Fruit fly (Drosophila melanogaster) whole organism, embryonic: ENCODE measurements around the gene alphaTub84D.

ENCODE experiments used
- Atf3 ChIP-seq: fragments of 200-800 bp; sonication (Bioruptor generic); optimal IDR thresholded peaks from 3 replicates; lab custom pipeline; 2016; ENCODE audit warnings: missing biosample characterization, missing genetic modification characterization
- Atf6 ChIP-seq: fragments of 200-800 bp; sonication (Bioruptor generic); IDR thresholded peaks from 2 replicates; pipeline ENCODE4 v1.3.6; 2022; ENCODE audit warnings: missing biosample characterization, missing genetic modification characterization
- B-H2 ChIP-seq: fragments of 200-800 bp; sonication (Bioruptor generic); optimal IDR thresholded peaks from 2 replicates; lab custom pipeline; 2018; ENCODE audit warnings: missing biosample characterization, mild to moderate bottlenecking, missing genetic modification characterization
- Bgb ChIP-seq: fragments of 200-800 bp; sonication (Bioruptor generic); IDR thresholded peaks from 2 replicates; pipeline ENCODE4 v1.3.6; 2022; ENCODE audit warnings: missing biosample characterization, missing genetic modification characterization; ENCODE audit not compliant: partially characterized antibody
- CG10431 ChIP-seq: fragments of 200-800 bp; sonication (Bioruptor generic); optimal IDR thresholded peaks from 3 replicates; lab custom pipeline; 2018; ENCODE audit warnings: missing biosample characterization, mild to moderate bottlenecking, missing genetic modification characterization
- CG11247 ChIP-seq: fragments of 200-800 bp; sonication (Bioruptor generic); IDR thresholded peaks from 2 replicates; pipeline ENCODE4 v1.3.6; 2022; ENCODE audit warnings: missing biosample characterization, missing genetic modification characterization
- CG11696 ChIP-seq: fragments of 200-800 bp; sonication (Bioruptor generic); IDR thresholded peaks from 2 replicates; pipeline ENCODE4 v1.3.6; 2022; ENCODE audit warnings: missing biosample characterization, missing genetic modification characterization
- CG12155 ChIP-seq: fragments of 200-800 bp; sonication (Bioruptor generic); optimal IDR thresholded peaks from 3 replicates; lab custom pipeline; 2016; ENCODE audit warnings: missing biosample characterization, missing genetic modification characterization
- CG12236 ChIP-seq: fragments of 200-800 bp; sonication (Bioruptor generic); optimal IDR thresholded peaks from 2 replicates; lab custom pipeline; 2016; ENCODE audit warnings: missing biosample characterization, missing genetic modification characterization
- CG14710 ChIP-seq: fragments of 200-800 bp; sonication (Bioruptor generic); optimal IDR thresholded peaks from 3 replicates; lab custom pipeline; 2019; ENCODE audit warnings: missing biosample characterization, mild to moderate bottlenecking, missing genetic modification characterization, moderate library complexity
- CG14965 ChIP-seq: fragments of 200-800 bp; sonication (Bioruptor generic); optimal IDR thresholded peaks from 2 replicates; lab custom pipeline; 2016; ENCODE audit warnings: missing biosample characterization, missing genetic modification characterization, borderline replicate concordance
- CG17328 ChIP-seq: fragments of 200-800 bp; sonication (Bioruptor generic); IDR thresholded peaks from 2 replicates; pipeline ENCODE4 v1.3.6; 2022; ENCODE audit warnings: missing biosample characterization, missing genetic modification characterization
- CG17612 ChIP-seq: fragments of 200-800 bp; sonication (Bioruptor generic); IDR thresholded peaks from 2 replicates; pipeline ENCODE4 v1.3.6; 2022; ENCODE audit warnings: missing biosample characterization, missing genetic modification characterization
- CG2199 ChIP-seq: fragments of 200-800 bp; sonication (Bioruptor generic); IDR thresholded peaks from 3 replicates; pipeline ENCODE4 v1.3.6; 2022; ENCODE audit warnings: missing biosample characterization, missing genetic modification characterization
- CG2678 ChIP-seq: fragments of 200-800 bp; sonication (Bioruptor generic); optimal IDR thresholded peaks from 3 replicates; lab custom pipeline; 2019; ENCODE audit warnings: missing biosample characterization, mild to moderate bottlenecking, missing genetic modification characterization, moderate library complexity
- CG4424 ChIP-seq: fragments of 200-800 bp; sonication (Bioruptor generic); optimal IDR thresholded peaks from 3 replicates; lab custom pipeline; 2016; ENCODE audit warnings: missing biosample characterization, missing genetic modification characterization
- CG8281 ChIP-seq: fragments of 200-800 bp; sonication (Bioruptor generic); optimal IDR thresholded peaks from 2 replicates; lab custom pipeline; 2018; ENCODE audit warnings: missing biosample characterization, mild to moderate bottlenecking, missing genetic modification characterization, moderate library complexity
- CG8290 ChIP-seq, 3 experiments: fragments of 200-800 bp; sonication (Bioruptor generic); optimal IDR thresholded peaks; 2 replicates each; lab custom pipeline; 2016 to 2019; ENCODE audit warnings: missing biosample characterization in 3 of 3, missing genetic modification characterization in 3 of 3, mild to moderate bottlenecking in 2 of 3, moderate library complexity in 1 of 3
- Dad ChIP-seq: fragments of 200-800 bp; sonication (Bioruptor generic); optimal IDR thresholded peaks from 3 replicates; lab custom pipeline; 2016; ENCODE audit warnings: missing biosample characterization, missing genetic modification characterization
- Deaf1 ChIP-seq: fragments of 200-800 bp; optimal IDR thresholded peaks from 3 replicates; lab custom pipeline; 2019; ENCODE audit warnings: missing biosample characterization, mild to moderate bottlenecking, missing genetic modification characterization, moderate library complexity
- Dek ChIP-seq: fragments of 200-800 bp; sonication (Bioruptor generic); optimal IDR thresholded peaks from 3 replicates; lab custom pipeline; 2019; ENCODE audit warnings: missing biosample characterization, mild to moderate bottlenecking, missing genetic modification characterization, moderate library complexity
- Dip3 ChIP-seq: fragments of 200-800 bp; sonication (Bioruptor generic); optimal IDR thresholded peaks from 3 replicates; lab custom pipeline; 2016; ENCODE audit warnings: missing biosample characterization, missing genetic modification characterization
- Doc3 ChIP-seq: fragments of 200-800 bp; sonication (Bioruptor generic); IDR thresholded peaks from 3 replicates; pipeline ENCODE4 v1.3.6; 2022; ENCODE audit warnings: missing biosample characterization, missing genetic modification characterization; ENCODE audit not compliant: partially characterized antibody
- E2f2 ChIP-seq: fragments of 200-800 bp; sonication (Bioruptor generic); IDR thresholded peaks from 2 replicates; pipeline ENCODE4 v1.3.6; 2022; ENCODE audit warnings: missing biosample characterization, missing genetic modification characterization
- H2.0 ChIP-seq: fragments of 200-800 bp; sonication (Bioruptor generic); IDR thresholded peaks from 2 replicates; pipeline ENCODE4 v1.3.6; 2022; ENCODE audit warnings: missing biosample characterization, missing genetic modification characterization
- Hsf ChIP-seq: fragments of 200-800 bp; sonication (Bioruptor generic); optimal IDR thresholded peaks from 3 replicates; lab custom pipeline; 2016; ENCODE audit warnings: missing biosample characterization, missing genetic modification characterization
- Jarid2 ChIP-seq: fragments of 200-800 bp; sonication (Bioruptor generic); optimal IDR thresholded peaks from 3 replicates; lab custom pipeline; 2017; ENCODE audit warnings: mild to moderate bottlenecking, missing biosample characterization, missing genetic modification reagents, missing genetic modification characterization
- Med ChIP-seq: fragments of 200-800 bp; sonication (Bioruptor generic); peaks from one replicate; lab custom pipeline; 2016; ENCODE audit warnings: missing biosample characterization, missing genetic modification characterization, mild to moderate bottlenecking, inconsistent platforms, moderate library complexity
- Ptx1 ChIP-seq: fragments of 200-800 bp; sonication (Bioruptor generic); IDR thresholded peaks from 2 replicates; pipeline ENCODE4 v1.3.6; 2022; ENCODE audit warnings: missing biosample characterization, missing genetic modification characterization
- TFAM ChIP-seq: fragments of 200-800 bp; sonication (Bioruptor generic); optimal IDR thresholded peaks from 2 replicates; lab custom pipeline; 2017; ENCODE audit warnings: missing biosample characterization, missing genetic modification characterization, inconsistent platforms
- Tbp ChIP-seq: fragments of >200 bp; optimal IDR thresholded peaks from 2 replicates; lab custom pipeline; 2018; ENCODE audit warnings: missing biosample characterization, missing genetic modification characterization
- ap ChIP-seq: fragments of 200-800 bp; sonication (Bioruptor generic); IDR thresholded peaks from 2 replicates; pipeline ENCODE4 v1.3.6; 2022; ENCODE audit warnings: missing biosample characterization, missing genetic modification characterization
- br ChIP-seq: fragments of >200 bp; optimal IDR thresholded peaks from 2 replicates; lab custom pipeline; 2017
- chm ChIP-seq: fragments of 200-800 bp; sonication (Bioruptor generic); IDR thresholded peaks from 2 replicates; pipeline ENCODE4 v1.3.6; 2022; ENCODE audit warnings: missing biosample characterization, missing genetic modification characterization
- crc ChIP-seq: fragments of 200-800 bp; sonication (Bioruptor generic); optimal IDR thresholded peaks from 2 replicates; lab custom pipeline; 2016; ENCODE audit warnings: missing biosample characterization, missing genetic modification characterization
- croc ChIP-seq: fragments of 200-800 bp; sonication (Bioruptor generic); conservative IDR thresholded peaks from 3 replicates; pipeline ENCODE4 v1.3.6; 2022; ENCODE audit warnings: missing biosample characterization, missing genetic modification characterization
- dmrt99B ChIP-seq: fragments of 200-800 bp; sonication (Bioruptor generic); optimal IDR thresholded peaks from 2 replicates; lab custom pipeline; 2018; ENCODE audit warnings: missing biosample characterization, mild to moderate bottlenecking, missing genetic modification characterization, moderate library complexity
- esg ChIP-seq: fragments of 200-800 bp; sonication (Bioruptor generic); conservative IDR thresholded peaks from 2 replicates; pipeline ENCODE4 v1.3.6; 2022; ENCODE audit warnings: missing biosample characterization, missing genetic modification characterization
- eve ChIP-seq, 2 experiments: fragments of >200 bp; optimal IDR thresholded peaks; 2 replicates each; lab custom pipeline; 2017; ENCODE audit warnings: missing biosample characterization in 2 of 2, missing genetic modification characterization in 2 of 2
- ftz-f1 ChIP-seq: fragments of 200-800 bp; sonication (Bioruptor generic); optimal IDR thresholded peaks from 2 replicates; lab custom pipeline; 2016; ENCODE audit warnings: missing biosample characterization, missing genetic modification characterization
- gcm2 ChIP-seq: fragments of 200-800 bp; sonication (Bioruptor generic); optimal IDR thresholded peaks from 2 replicates; lab custom pipeline; 2016; ENCODE audit warnings: missing biosample characterization, missing genetic modification characterization
- gsb-n ChIP-seq: fragments of 200-800 bp; sonication (Bioruptor generic); optimal IDR thresholded peaks from 3 replicates; lab custom pipeline; 2018; ENCODE audit warnings: missing biosample characterization, mild to moderate bottlenecking, missing genetic modification characterization
- hb ChIP-seq: fragments of 200-800 bp; sonication (Bioruptor generic); IDR thresholded peaks from 3 replicates; pipeline ENCODE4 v1.3.6; 2022; ENCODE audit warnings: missing biosample characterization, missing genetic modification characterization; ENCODE audit not compliant: partially characterized antibody
- lab ChIP-seq: fragments of 200-800 bp; sonication (Bioruptor generic); optimal IDR thresholded peaks from 3 replicates; lab custom pipeline; 2017; ENCODE audit warnings: missing biosample characterization, missing genetic modification characterization, mild to moderate bottlenecking, moderate library complexity, missing genetic modification reagents
- row ChIP-seq: fragments of 200-800 bp; sonication (Bioruptor generic); IDR thresholded peaks from 3 replicates; pipeline ENCODE4 v1.3.6; 2022; ENCODE audit warnings: missing biosample characterization, missing genetic modification characterization
- scrt ChIP-seq: fragments of 200-800 bp; sonication (Bioruptor generic); optimal IDR thresholded peaks from 2 replicates; lab custom pipeline; 2018; ENCODE audit warnings: missing biosample characterization, mild to moderate bottlenecking, missing genetic modification characterization, moderate library complexity
- sug ChIP-seq: fragments of 200-800 bp; optimal IDR thresholded peaks from 2 replicates; lab custom pipeline; 2019; ENCODE audit warnings: missing biosample characterization, mild to moderate bottlenecking, missing genetic modification characterization, moderate library complexity
- unpg ChIP-seq: fragments of 200-800 bp; sonication (Bioruptor generic); optimal IDR thresholded peaks from 3 replicates; lab custom pipeline; 2018; ENCODE audit warnings: missing biosample characterization, mild to moderate bottlenecking, missing genetic modification characterization, moderate library complexity
- usp ChIP-seq: fragments of >200 bp; optimal IDR thresholded peaks from 2 replicates; lab custom pipeline; 2017; ENCODE audit warnings: missing biosample characterization, missing genetic modification characterization
- wdn ChIP-seq: fragments of 200-800 bp; sonication (Bioruptor generic); IDR thresholded peaks from 2 replicates; pipeline ENCODE4 v1.3.6; 2022; ENCODE audit warnings: missing biosample characterization, missing genetic modification characterization

Gene alphaTub84D

dm6 chr3R:7504989-7505761 lies 25.4 kb upstream of the alphaTub84D start, which contains the start of gene alpha-Est9 (continued):
- TF ChIP-seq CG8290 (GFP tag; optimal IDR thresholded peaks at IDR 0.05; lab: Kevin White, UChicago) (no peak), CG8290 (tag; optimal IDR thresholded peaks at IDR 0.05; lab: Kevin White, UChicago) (peak in 1 of 2 experiments; percentile 74), CG10431 (GFP tag; lab: Kevin White, UChicago) (no peak), Tbp (GFP tag; lab: Kevin White, UChicago) (no peak), H2.0 (GFP tag; lab: Robert Waterston, UW) (no peak), CG2678 (tag; lab: Kevin White, UChicago) (no peak), CG4424 (GFP tag; lab: Kevin White, UChicago) (no peak), CG2199 (GFP tag; lab: Robert Waterston, UW) (0 out of 3 replicates have a peak, but pooled peaks have one; percentile 25), row (GFP tag; lab: Robert Waterston, UW) (0 out of 3 replicates have a peak, but pooled peaks have one; percentile 5), Med (GFP tag; lab: Kevin White, UChicago) (peak; percentile 87), Atf6 (GFP tag; lab: Robert Waterston, UW) (0 out of 2 replicates have a peak, but pooled peaks have one; percentile 31), eve (GFP tag; optimal IDR thresholded peaks at IDR 0.05; lab: Kevin White, UChicago) (peak in 1 of 2 experiments; percentile 14), usp (GFP tag; lab: Kevin White, UChicago) (no peak), CG12155 (no peak), Deaf1 (tag; lab: Kevin White, UChicago) (peak; percentile 69), CG11247 (0 out of 2 replicates have a peak, but pooled peaks have one; percentile 10), sug (tag; lab: Kevin White, UChicago) (peak; percentile 67), hb (GFP tag; lab: Robert Waterston, UW) (no peak), B-H2 (GFP tag; lab: Kevin White, UChicago) (no peak), CG17612 (no peak), gcm2 (GFP tag; lab: Kevin White, UChicago) (no peak), CG8281 (tag; lab: Kevin White, UChicago) (no peak), gsb-n (no peak), CG12236 (GFP tag; lab: Kevin White, UChicago) (no peak), ftz-f1 (GFP tag; lab: Kevin White, UChicago) (peak; percentile 68), CG14965 (GFP tag; lab: Kevin White, UChicago) (no peak), TFAM (GFP tag; lab: Kevin White, UChicago) (no peak), Jarid2 (peak; percentile 85), CG11696 (GFP tag; lab: Robert Waterston, UW) (no peak), br (lab: Kevin White, UChicago) (no peak), CG14710 (no peak), dmrt99B (tag; lab: Kevin White, UChicago) (no peak), Hsf (GFP tag; lab: Kevin White, UChicago) (no peak), Bgb (peak; percentile 48; the same call in 1 of the 2 replicates), Dek (tag; lab: Kevin White, UChicago) (no peak), Dad (GFP tag; lab: Kevin White, UChicago) (no peak), E2f2 (GFP tag; lab: Robert Waterston, UW) (no peak), esg (GFP tag; lab: Robert Waterston, UW) (no peak), chm (GFP tag; lab: Robert Waterston, UW) (no peak), croc (no peak), crc (no peak), wdn (GFP tag; lab: Robert Waterston, UW) (no peak), ap (GFP tag; lab: Robert Waterston, UW) (no peak), lab (GFP tag; lab: Kevin White, UChicago) (peak; percentile 77), scrt (peak; percentile 49), Dip3 (GFP tag; lab: Kevin White, UChicago) (no peak), CG17328 (GFP tag; lab: Robert Waterston, UW) (no peak), Ptx1 (GFP tag; lab: Robert Waterston, UW) (no peak), Doc3 (GFP tag; lab: Robert Waterston, UW) (no peak), unpg (GFP tag; lab: Kevin White, UChicago) (no peak), Atf3 (GFP tag; lab: Kevin White, UChicago) (no peak)
